Fruit fly (Drosophila melanogaster): ENCODE data around the gene CG33178.

The CG33178 gene

DNA sequence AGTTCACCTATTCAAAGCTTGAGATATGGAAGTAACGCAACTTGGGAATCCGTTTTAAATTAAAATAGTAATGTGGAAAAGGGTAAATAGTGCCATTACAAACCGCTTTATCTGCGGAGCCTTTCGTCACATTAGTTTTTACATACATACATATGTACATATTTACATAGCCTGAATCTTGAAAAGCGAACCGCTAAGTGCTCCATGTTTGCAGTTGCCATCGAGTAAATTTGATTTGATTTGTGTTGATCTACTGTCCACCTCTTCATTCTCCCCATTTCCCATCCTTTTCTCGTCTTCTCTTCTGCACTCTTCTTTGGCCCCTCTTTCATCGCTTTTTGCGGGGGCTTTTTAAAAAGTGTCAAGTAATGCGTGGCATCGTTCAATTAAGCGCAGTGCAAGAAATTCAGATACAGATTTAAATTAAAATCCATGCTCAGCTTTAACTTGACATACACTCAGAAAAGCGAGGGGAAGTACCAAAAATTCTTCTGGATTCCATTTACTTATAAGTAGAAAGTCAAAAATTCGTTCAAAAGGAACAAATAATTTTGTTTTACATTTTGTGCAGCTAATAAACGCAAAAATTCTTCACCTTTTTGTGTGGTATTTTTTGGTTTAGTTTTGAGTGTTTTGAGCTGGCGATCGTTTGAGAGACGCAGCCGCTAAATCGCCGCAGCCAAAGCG is 39.5 kb upstream of the CG33178 start (continued):
- TF ChIP-seq CG16813 (GFP tag; IDR thresholded peaks at IDR 0.05; ENCODE audit: partially characterized antibody) (no peak), repo (GFP tag; optimal IDR thresholded peaks at IDR 0.05) (peak; percentile 83), ems (GFP tag; optimal IDR thresholded peaks at IDR 0.05) (peak; percentile 52), Usf (GFP tag; optimal IDR thresholded peaks at IDR 0.05) (peak; percentile 22), dimm (GFP tag; IDR thresholded peaks at IDR 0.05) (no peak), ATbp (GFP tag; optimal IDR thresholded peaks at IDR 0.05) (peak; percentile 99), kah (GFP tag; optimal IDR thresholded peaks at IDR 0.05) (peak; percentile 77), CG13775 (GFP tag; optimal IDR thresholded peaks at IDR 0.05) (peak; percentile 10), CG12744 (GFP tag; optimal IDR thresholded peaks at IDR 0.05) (peak; percentile 75), CG4328 (GFP tag; optimal IDR thresholded peaks at IDR 0.05) (peak; percentile 88), CG13424 (tag; optimal IDR thresholded peaks at IDR 0.05) (peak; percentile 75), CG13894 (tag; optimal IDR thresholded peaks at IDR 0.05) (peak; percentile 45), ken (GFP tag; IDR thresholded peaks at IDR 0.05) (peak; percentile 49), CG5953 (GFP tag; IDR thresholded peaks at IDR 0.05) (peak; percentile 89), tgo (GFP tag; IDR thresholded peaks at IDR 0.05) (no peak; the same call in 2 of the 3 replicates), CG4617 (GFP tag; optimal IDR thresholded peaks at IDR 0.05; ENCODE audit: borderline replicate concordance) (no peak), Neu2 (GFP tag; optimal IDR thresholded peaks at IDR 0.05; ENCODE audit: borderline replicate concordance) (no peak), sug (tag; optimal IDR thresholded peaks at IDR 0.05) (peak; percentile 45), CG4360 (GFP tag; IDR thresholded peaks at IDR 0.05) (peak; percentile 72), CG17361 (GFP tag; IDR thresholded peaks at IDR 0.05) (peak; percentile 57; the same call in 2 of the 3 replicates), Atf-2 (GFP tag; optimal IDR thresholded peaks at IDR 0.05) (peak; percentile 78), CG8765 (GFP tag; IDR thresholded peaks at IDR 0.05) (no peak), tx (GFP tag; optimal IDR thresholded peaks at IDR 0.05) (no peak), oc (tag; optimal IDR thresholded peaks at IDR 0.05) (peak; percentile 88), aop (GFP tag; IDR thresholded peaks at IDR 0.05) (no peak), ham (GFP tag; IDR thresholded peaks at IDR 0.05) (no peak), Fer2 (tag; optimal IDR thresholded peaks at IDR 0.05) (peak; percentile 72), CG16815 (GFP tag; optimal IDR thresholded peaks at IDR 0.05) (no peak), CG2202 (tag; optimal IDR thresholded peaks at IDR 0.05) (peak; percentile 89), tll (GFP tag; optimal IDR thresholded peaks at IDR 0.05) (no peak), Oli (tag; optimal IDR thresholded peaks at IDR 0.05) (peak; percentile 56), CG10321 (GFP tag; IDR thresholded peaks at IDR 0.05) (peak; percentile 44; the same call in 1 of the 2 replicates), Med (GFP tag) (peak; percentile 96), gfzf (GFP tag; optimal IDR thresholded peaks at IDR 0.05) (no peak), eve (GFP tag; optimal IDR thresholded peaks at IDR 0.05) (peak in 1 of 2 experiments; percentile 82), B-H2 (GFP tag; optimal IDR thresholded peaks at IDR 0.05) (peak; percentile 40), CG3995 (GFP tag; optimal IDR thresholded peaks at IDR 0.05) (peak; percentile 21), sc (optimal IDR thresholded peaks at IDR 0.05) (no peak), sc (GFP tag; optimal IDR thresholded peaks at IDR 0.05) (peak; percentile 90), CG12942 (GFP tag; optimal IDR thresholded peaks at IDR 0.05) (peak; percentile 73), Dbx (GFP tag; IDR thresholded peaks at IDR 0.05) (peak; percentile 40; the same call in 1 of the 3 replicates), CG11696 (GFP tag; IDR thresholded peaks at IDR 0.05) (0 out of 2 replicates have a peak, but pooled peaks have one; percentile 22), twi (tag; optimal IDR thresholded peaks at IDR 0.05) (no peak), Sox102F (GFP tag; optimal IDR thresholded peaks at IDR 0.05) (peak; percentile 74), jing (GFP tag; optimal IDR thresholded peaks at IDR 0.05) (peak; percentile 22), ci (GFP tag; IDR thresholded peaks at IDR 0.05) (peak; percentile 95), CG34422 (GFP tag; IDR thresholded peaks at IDR 0.05) (peak; percentile 36; the same call in 1 of the 3 replicates), CG12236 (GFP tag; optimal IDR thresholded peaks at IDR 0.05) (peak; percentile 90), abd-A (tag; optimal IDR thresholded peaks at IDR 0.05) (no peak), disco-r (GFP tag; optimal IDR thresholded peaks at IDR 0.05) (peak; percentile 21)

Measured in whole organism, embryonic.